Fruit fly (Drosophila melanogaster) S2 (cell line): ENCODE data around the gene Pp1-Y2.

ENCODE experiments used
- CG8478 ChIP-seq: fragments of >200 bp; optimal IDR thresholded peaks from 2 replicates; lab custom pipeline; 2018
- CTCF ChIP-seq, 2 experiments: fragments of >200 bp; optimal IDR thresholded peaks; 2 replicates each; lab custom pipeline; 2018

Gene Pp1-Y2

dm6 chrY:3540622-3541021 lies at the start of gene Pp1-Y2:
Gene Pp1-Y2, minus strand, starts transcription at chrY:3540722.
- TF ChIP-seq CG8478 (lab: Kevin White, UChicago) (no peak), CTCF (optimal IDR thresholded peaks at IDR 0.05; lab: Kevin White, UChicago) (no peak)

dm6 chrY:3561445-3561844 lies 20.9 kb upstream of the Pp1-Y2 start, which contains the start of gene ORY:
Gene ORY, plus strand, starts transcription at chrY:3561745.
- TF ChIP-seq CG8478 (lab: Kevin White, UChicago) (no peak), CTCF (optimal IDR thresholded peaks at IDR 0.05; lab: Kevin White, UChicago) (no peak)
